Worm (Caenorhabditis elegans) whole organism, L1 larva: Measurements from ENCODE around the gene irld-47.
A peak's percentile ranks its signal among the peaks of the same experiment; 100 is the strongest.

Source experiments
- C04F5.9 ChIP-seq: sonication (generic microtip); optimal IDR thresholded peaks from 2 replicates; lab custom pipeline; 2016; ENCODE audit warnings: missing genetic modification characterization, missing compliant biosample characterization
- Y116A8C.19 ChIP-seq: sonication (generic microtip); optimal IDR thresholded peaks from 2 replicates; lab custom pipeline; 2016; ENCODE audit warnings: missing compliant biosample characterization, missing genetic modification characterization, borderline replicate concordance
- alr-1 ChIP-seq: fragments of 200-800 bp; sonication (Bioruptor generic); optimal IDR thresholded peaks from 2 replicates; lab custom pipeline; 2018; ENCODE audit warnings: borderline replicate concordance, mild to moderate bottlenecking, missing genetic modification characterization, missing compliant biosample characterization
- aly-2 ChIP-seq: fragments of 150-350 bp; optimal IDR thresholded peaks from 2 replicates; lab custom pipeline; 2014; ENCODE audit warnings: missing biosample characterization, missing genetic modification characterization
- blmp-1 ChIP-seq: fragments of 150-350 bp; optimal IDR thresholded peaks from 2 replicates; lab custom pipeline; 2014; ENCODE audit warnings: missing biosample characterization, missing genetic modification characterization
- ceh-8 ChIP-seq: fragments of 200-800 bp; sonication (Bioruptor generic); optimal IDR thresholded peaks from 2 replicates; lab custom pipeline; 2018; ENCODE audit warnings: mild to moderate bottlenecking, missing genetic modification characterization, moderate library complexity, missing compliant biosample characterization
- ceh-82 ChIP-seq, 3 experiments: fragments of 150-350 bp in 1 of 3; sonication (generic microtip) in 2 of 3; optimal IDR thresholded peaks; 2 replicates each; lab custom pipeline; 2014 to 2017; ENCODE audit warnings: missing biosample characterization in 3 of 3, missing genetic modification characterization in 3 of 3
- dpl-1 ChIP-seq, 3 experiments: fragments of 150-350 bp in 2 of 3; sonication (generic microtip) in 1 of 3; optimal IDR thresholded peaks; 2 replicates each; lab custom pipeline; 2014 to 2017; ENCODE audit warnings: missing biosample characterization in 3 of 3, missing genetic modification characterization in 3 of 3, missing genetic modification reagents in 3 of 3
- dsc-1 ChIP-seq: sonication (generic microtip); optimal IDR thresholded peaks from 2 replicates; lab custom pipeline; 2016; ENCODE audit warnings: mild to moderate bottlenecking, missing genetic modification characterization, missing compliant biosample characterization
- efl-1 ChIP-seq, 4 experiments: fragments of 150-350 bp; optimal IDR thresholded peaks in 3 of 4; peaks in 1 of 4; 1 replicate in 1 of 4; 2 replicates in 3 of 4; lab custom pipeline; 2014; ENCODE audit warnings: missing biosample characterization in 2 of 4, missing genetic modification characterization in 2 of 4, missing genetic modification reagents in 2 of 4
- efl-3 ChIP-seq: fragments of 200-800 bp; sonication (Bioruptor generic); optimal IDR thresholded peaks from 2 replicates; lab custom pipeline; 2018; ENCODE audit warnings: mild to moderate bottlenecking, missing genetic modification characterization, missing compliant biosample characterization
- elt-2 ChIP-seq: sonication (generic microtip); optimal IDR thresholded peaks from 2 replicates; lab custom pipeline; 2016; ENCODE audit warnings: missing genetic modification characterization, mild to moderate bottlenecking, inconsistent platforms, missing compliant biosample characterization, missing genetic modification reagents
- elt-3 ChIP-seq, 6 experiments: fragments of 150-350 bp in 1 of 6; sonication (generic microtip); optimal IDR thresholded peaks; 2 replicates each; lab custom pipeline; 2017 to 2018; ENCODE audit warnings: missing biosample characterization in 6 of 6, missing genetic modification characterization in 6 of 6, inconsistent platforms in 1 of 6
- ets-5 ChIP-seq: fragments of 200-800 bp; sonication (Bioruptor generic); IDR thresholded peaks from 2 replicates; pipeline ENCODE4 v1.3.6; 2022; ENCODE audit warnings: missing genetic modification characterization, missing compliant biosample characterization
- fkh-10 ChIP-seq: sonication (generic microtip); optimal IDR thresholded peaks from 2 replicates; lab custom pipeline; 2017; ENCODE audit warnings: missing biosample characterization, missing genetic modification reagents, missing genetic modification characterization
- fos-1 ChIP-seq: fragments of 150-350 bp; optimal IDR thresholded peaks from 2 replicates; lab custom pipeline; 2014; ENCODE audit warnings: missing biosample characterization, missing genetic modification characterization
- grh-1 ChIP-seq: fragments of 200-800 bp; sonication (Bioruptor generic); IDR thresholded peaks from 2 replicates; pipeline ENCODE4 v1.3.6; 2022; ENCODE audit warnings: missing genetic modification reagents, missing genetic modification characterization, missing compliant biosample characterization
- hpl-2 ChIP-seq: fragments of 150-350 bp; optimal IDR thresholded peaks from 2 replicates; lab custom pipeline; 2014; ENCODE audit warnings: missing biosample characterization, missing genetic modification reagents, missing genetic modification characterization
- irx-1 ChIP-seq: sonication (generic microtip); optimal IDR thresholded peaks from 2 replicates; lab custom pipeline; 2016; ENCODE audit warnings: missing genetic modification characterization, missing compliant biosample characterization
- isw-1 ChIP-seq: fragments of 200-800 bp; sonication (Bioruptor generic); IDR thresholded peaks from 2 replicates; pipeline ENCODE4 v1.3.6; 2022; ENCODE audit warnings: missing genetic modification characterization, missing compliant biosample characterization
- jun-1 ChIP-seq: fragments of 150-350 bp; optimal IDR thresholded peaks from 2 replicates; lab custom pipeline; 2014; ENCODE audit warnings: missing biosample characterization, missing genetic modification reagents, missing genetic modification characterization
- lin-14 ChIP-seq: fragments of 200-800 bp; sonication (Bioruptor generic); optimal IDR thresholded peaks from 2 replicates; lab custom pipeline; 2018; ENCODE audit warnings: mild to moderate bottlenecking, missing genetic modification characterization, moderate library complexity, missing compliant biosample characterization
- lin-35 ChIP-seq, 2 experiments: fragments of 150-350 bp; optimal IDR thresholded peaks; 2 replicates each; lab custom pipeline; 2014; ENCODE audit warnings: missing biosample characterization in 2 of 2, missing genetic modification characterization in 2 of 2, missing genetic modification reagents in 2 of 2
- lin-39 ChIP-seq: fragments of 150-350 bp; optimal IDR thresholded peaks from 2 replicates; lab custom pipeline; 2014; ENCODE audit warnings: missing biosample characterization, missing genetic modification reagents, missing genetic modification characterization
- lsy-2 ChIP-seq, 2 experiments: fragments of 150-350 bp; optimal IDR thresholded peaks; 2 replicates each; lab custom pipeline; 2014; ENCODE audit warnings: missing biosample characterization in 2 of 2, missing genetic modification characterization in 2 of 2
- mdl-1 ChIP-seq, 2 experiments: fragments of 150-350 bp; optimal IDR thresholded peaks; 2 replicates each; lab custom pipeline; 2014 to 2017; ENCODE audit warnings: missing biosample characterization in 2 of 2, missing genetic modification characterization in 2 of 2, inconsistent platforms in 1 of 2
- nhr-11 ChIP-seq: fragments of 150-350 bp; optimal IDR thresholded peaks from 2 replicates; lab custom pipeline; 2014; ENCODE audit warnings: missing biosample characterization, missing genetic modification characterization
- nhr-12 ChIP-seq: sonication (generic microtip); optimal IDR thresholded peaks from 2 replicates; lab custom pipeline; 2017; ENCODE audit warnings: missing biosample characterization, missing genetic modification characterization
- nhr-20 ChIP-seq: sonication (generic microtip); optimal IDR thresholded peaks from 2 replicates; lab custom pipeline; 2016; ENCODE audit warnings: mild to moderate bottlenecking, missing genetic modification characterization, missing compliant biosample characterization
- pax-3 ChIP-seq: fragments of 200-800 bp; sonication (Bioruptor generic); optimal IDR thresholded peaks from 2 replicates; lab custom pipeline; 2018; ENCODE audit warnings: mild to moderate bottlenecking, missing genetic modification characterization, moderate library complexity, missing compliant biosample characterization
- rnt-1 ChIP-seq: sonication (generic microtip); optimal IDR thresholded peaks from 2 replicates; lab custom pipeline; 2016; ENCODE audit warnings: mild to moderate bottlenecking, missing genetic modification characterization, moderate library complexity, missing compliant biosample characterization
- snpc-4 ChIP-seq: fragments of 150-350 bp; optimal IDR thresholded peaks from 2 replicates; lab custom pipeline; 2014; ENCODE audit warnings: missing biosample characterization, missing genetic modification characterization
- snu-23 ChIP-seq: sonication (generic microtip); optimal IDR thresholded peaks from 2 replicates; lab custom pipeline; 2016; ENCODE audit warnings: missing genetic modification characterization, missing compliant biosample characterization
- sox-4 ChIP-seq: sonication (generic microtip); optimal IDR thresholded peaks from 2 replicates; lab custom pipeline; 2016; ENCODE audit warnings: missing genetic modification characterization, missing compliant biosample characterization
- sptf-1 ChIP-seq: fragments of 150-350 bp; optimal IDR thresholded peaks from 2 replicates; lab custom pipeline; 2014; ENCODE audit warnings: missing biosample characterization, missing genetic modification characterization
- swsn-7 ChIP-seq: sonication (generic microtip); optimal IDR thresholded peaks from 2 replicates; lab custom pipeline; 2016; ENCODE audit warnings: missing genetic modification characterization, missing compliant biosample characterization
- unc-86 ChIP-seq: sonication (generic microtip); optimal IDR thresholded peaks from 2 replicates; lab custom pipeline; 2016; ENCODE audit warnings: missing genetic modification characterization, missing compliant biosample characterization
- vab-15 ChIP-seq: sonication (generic microtip); optimal IDR thresholded peaks from 2 replicates; lab custom pipeline; 2017; ENCODE audit warnings: missing genotype, mild to moderate bottlenecking, missing genetic modification characterization, missing compliant biosample characterization
- ztf-4 ChIP-seq: fragments of 150-350 bp; optimal IDR thresholded peaks from 2 replicates; lab custom pipeline; 2014; ENCODE audit warnings: missing biosample characterization, missing genetic modification characterization

irld-47 gene

ce11 chrII:7829616-7830015 lies 7.3 kb upstream of the irld-47 start:
- peak; percentile 3 for TF ChIP-seq dsc-1 (tag; lab: Kevin White, UChicago)
- no peak for TF ChIP-seq elt-3 (tag; optimal IDR thresholded peaks at IDR 0.05; lab: Kevin White, UChicago)
- TF ChIP-seq blmp-1 (tag; lab: Kevin White, UChicago) = no peak

ce11 chrII:7827883-7828282 lies 5.5 kb upstream of the irld-47 start:
- TF ChIP-seq dsc-1 (tag; lab: Kevin White, UChicago) (peak; percentile 83), pax-3 (tag; lab: Kevin White, UChicago) (peak; percentile 41), Y116A8C.19 (no peak)

- TF ChIP-seq ztf-4 (tag; lab: Kevin White, UChicago) = no peak
- no peak for TF ChIP-seq mdl-1 (tag; optimal IDR thresholded peaks at IDR 0.05; lab: Kevin White, UChicago)
- TF ChIP-seq rnt-1 (tag; lab: Kevin White, UChicago) = no peak
- TF ChIP-seq jun-1 = no peak
- no peak for TF ChIP-seq aly-2 (tag; lab: Kevin White, UChicago)
- TF ChIP-seq grh-1 (GFP tag; lab: Robert Waterston, UW) = no peak
- TF ChIP-seq fos-1 (tag; lab: Kevin White, UChicago) = no peak
- no peak for TF ChIP-seq nhr-12
- no peak for TF ChIP-seq efl-1 (optimal IDR thresholded peaks at IDR 0.05; lab: Kevin White, UChicago)
- no peak for TF ChIP-seq efl-1 (GFP tag; optimal IDR thresholded peaks at IDR 0.05 in 1 of 2; lab: Kevin White, UChicago)
Measured at ce11 chrII:7825107-7825506, 2.8 kb upstream of the irld-47 start, which contains the start of gene srw-62. Gene srw-62 (plus strand): TSS chrII:7825407.

ce11 chrII:7819359-7819758 lies 3.0 kb downstream of the irld-47 start:
- TF ChIP-seq efl-3 (GFP tag; lab: Kevin White, UChicago) = no peak
- no peak for TF ChIP-seq irx-1 (tag; lab: Kevin White, UChicago)
- no peak for TF ChIP-seq lin-39 (tag; lab: Kevin White, UChicago)
- TF ChIP-seq vab-15 (tag; lab: Kevin White, UChicago) = no peak
- TF ChIP-seq snpc-4 (tag; lab: Kevin White, UChicago) = no peak
- TF ChIP-seq blmp-1 (tag; lab: Kevin White, UChicago) = no peak
- no peak for TF ChIP-seq ets-5 (GFP tag; lab: Robert Waterston, UW)
- TF ChIP-seq hpl-2 = no peak
- TF ChIP-seq sox-4 (tag; lab: Kevin White, UChicago) = no peak

DNA sequence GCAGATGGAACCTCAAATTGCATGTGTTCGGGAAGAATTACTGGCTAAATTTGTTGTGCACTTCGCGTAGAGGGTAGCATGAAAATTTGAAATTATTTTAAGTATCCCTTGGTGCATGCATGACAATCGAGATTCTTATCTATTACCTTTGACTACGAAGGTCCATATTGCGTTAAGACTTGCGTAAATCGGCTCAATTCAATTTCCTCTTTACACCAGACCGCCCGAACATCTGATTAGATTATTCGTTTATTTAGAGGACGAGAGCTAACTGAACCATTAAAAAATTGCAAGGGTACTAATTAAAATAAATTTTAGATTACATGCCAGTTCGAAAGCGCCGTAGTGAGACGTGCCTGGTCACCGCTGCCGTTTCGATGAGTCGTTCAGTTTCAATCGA lies 4.8 kb downstream of the irld-47 start:
- TF ChIP-seq sptf-1 (tag; lab: Kevin White, UChicago) (no peak), unc-86 (no peak), alr-1 (tag; lab: Kevin White, UChicago) (no peak)

ce11 chrII:7816163-7816776 lies 6.1 kb downstream of the irld-47 start, which contains the start of gene cki-2:
Gene cki-2 (plus strand): TSS chrII:7816499.
- peak; percentile 1 for TF ChIP-seq nhr-20 (tag; lab: Kevin White, UChicago)
- no peak for TF ChIP-seq jun-1
- no peak for TF ChIP-seq fkh-10
- peak; percentile 14 for TF ChIP-seq snu-23 (GFP tag; lab: Kevin White, UChicago)
- peak; percentile 25 for TF ChIP-seq lin-14 (GFP tag; lab: Kevin White, UChicago)
- TF ChIP-seq pax-3 (tag; lab: Kevin White, UChicago) = no peak
- no peak for TF ChIP-seq isw-1 (GFP tag; lab: Robert Waterston, UW)
- TF ChIP-seq C04F5.9 (tag; lab: Kevin White, UChicago) = no peak
- peak; percentile 21 to 64 for TF ChIP-seq efl-1 (optimal IDR thresholded peaks at IDR 0.05; lab: Kevin White, UChicago)
- TF ChIP-seq efl-1 (GFP tag; optimal IDR thresholded peaks at IDR 0.05 in 1 of 2; lab: Kevin White, UChicago) = peak; percentile 72 to 93
- TF ChIP-seq ceh-82 (tag; optimal IDR thresholded peaks at IDR 0.05; lab: Kevin White, UChicago) = no peak
- TF ChIP-seq dpl-1 (GFP tag; optimal IDR thresholded peaks at IDR 0.05; lab: Kevin White, UChicago) = peak; percentile 23 to 84 (median 62)
- peak; percentile 63 to 73 for TF ChIP-seq lin-35 (GFP tag; optimal IDR thresholded peaks at IDR 0.05; lab: Kevin White, UChicago)
- TF ChIP-seq ets-5 (GFP tag; lab: Robert Waterston, UW) = no peak
- TF ChIP-seq blmp-1 (tag; lab: Kevin White, UChicago) = peak; percentile 41
- no peak for TF ChIP-seq swsn-7 (tag; lab: Kevin White, UChicago)
- peak; percentile 5 for TF ChIP-seq elt-2
- TF ChIP-seq ceh-8 = no peak
- no peak for TF ChIP-seq nhr-11
- peak in 1 of 2 experiments; percentile 49 for TF ChIP-seq lsy-2 (tag; optimal IDR thresholded peaks at IDR 0.05; lab: Kevin White, UChicago)
